Worm (Caenorhabditis elegans) whole organism, midembryonic: ENCODE data around the gene best-22.
"Not testable (repeated sequence)": the region's sequence is repeated elsewhere in the genome, so short reads cannot be mapped to it uniquely, and the experiment has no call there.

Experiments used
- T22C8.4 ChIP-seq: fragments of 200-800 bp; sonication (Bioruptor generic); IDR thresholded peaks from 2 replicates; pipeline ENCODE4 v1.3.6; 2022; ENCODE audit warnings: missing genetic modification characterization, missing compliant biosample characterization
- cog-1 ChIP-seq: sonication (generic microtip); optimal IDR thresholded peaks from 2 replicates; lab custom pipeline; 2016; ENCODE audit warnings: missing genetic modification characterization, missing compliant biosample characterization
- flt-1 ChIP-seq: fragments of 200-800 bp; sonication (Bioruptor generic); IDR thresholded peaks from 2 replicates; pipeline ENCODE4 v1.3.6; 2022; ENCODE audit warnings: missing genetic modification characterization, missing compliant biosample characterization
- klf-2 ChIP-seq: fragments of 200-800 bp; sonication (Bioruptor generic); conservative IDR thresholded peaks from 2 replicates; pipeline ENCODE4 v1.3.6; 2022; ENCODE audit warnings: missing genetic modification reagents, missing genetic modification characterization, missing compliant biosample characterization
- med-1 ChIP-seq: sonication (generic microtip); optimal IDR thresholded peaks from 2 replicates; lab custom pipeline; 2017; ENCODE audit warnings: missing genetic modification characterization, mild to moderate bottlenecking, missing compliant biosample characterization, antibody characterized with exemption, missing genetic modification reagents; ENCODE audit not compliant: insufficient read depth
- ref-1 ChIP-seq: fragments of 200-800 bp; sonication (Bioruptor generic); conservative IDR thresholded peaks from 2 replicates; pipeline ENCODE4 v1.3.6; 2022; ENCODE audit warnings: missing genetic modification reagents, missing genetic modification characterization, missing compliant biosample characterization
- tab-1 ChIP-seq: fragments of 200-800 bp; sonication (Bioruptor generic); IDR thresholded peaks from 2 replicates; pipeline ENCODE4 v1.3.6; 2022; ENCODE audit warnings: missing genetic modification characterization, missing compliant biosample characterization
- ztf-23 ChIP-seq: fragments of 200-800 bp; sonication (Bioruptor generic); IDR thresholded peaks from 2 replicates; pipeline ENCODE4 v1.3.6; 2022; ENCODE audit warnings: missing genetic modification reagents, missing genetic modification characterization, missing compliant biosample characterization
- ztf-29 ChIP-seq: fragments of 200-800 bp; sonication (Bioruptor generic); IDR thresholded peaks from 2 replicates; pipeline ENCODE4 v1.3.6; 2022; ENCODE audit warnings: missing genetic modification reagents, missing genetic modification characterization, missing compliant biosample characterization

The best-22 gene

ce11 chrIV:12349639-12350038 lies at the start of gene best-22:
Gene best-22, plus strand, starts transcription at chrIV:12349939.
- TF ChIP-seq T22C8.4 (GFP tag; lab: Robert Waterston, UW) (no peak), cog-1 (tag; lab: Kevin White, UChicago) (no peak), flt-1 (GFP tag; lab: Robert Waterston, UW) (no peak), klf-2 (GFP tag; lab: Robert Waterston, UW) (no peak), ref-1 (no peak), med-1 (no peak)

ce11 chrIV:12301161-12301560 lies 48.6 kb upstream of the best-22 start, which contains the start of gene oac-59:
Gene oac-59, minus strand, starts transcription at chrIV:12301261.
- TF ChIP-seq T22C8.4 (GFP tag; lab: Robert Waterston, UW) (no peak), ref-1 (no peak), klf-2 (GFP tag; lab: Robert Waterston, UW) (no peak), ztf-23 (no peak), med-1 (no peak), cog-1 (tag; lab: Kevin White, UChicago) (no peak), ztf-29 (no peak), flt-1 (GFP tag; lab: Robert Waterston, UW) (no peak), tab-1 (no peak)

DNA sequence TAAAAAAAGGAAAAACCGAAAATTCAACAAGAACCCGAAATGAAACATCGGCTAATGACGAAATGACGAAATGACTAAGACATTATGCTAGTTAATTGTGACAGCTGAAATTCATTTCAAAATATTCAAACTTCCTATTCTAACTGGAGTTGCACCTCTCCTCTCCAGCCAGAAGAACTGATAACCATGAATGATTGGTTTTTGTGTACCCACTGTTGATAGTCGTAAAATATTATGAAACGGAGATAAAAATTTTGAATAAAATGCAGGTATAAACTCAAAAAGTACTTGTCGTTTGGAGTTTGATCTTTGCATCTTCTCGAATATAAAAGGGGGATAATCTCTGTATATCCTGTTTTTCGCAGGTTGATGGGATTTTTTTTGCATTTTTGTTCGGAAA lies 46.9 kb upstream of the best-22 start:
- no peak for TF ChIP-seq ztf-29
- no peak for TF ChIP-seq ztf-23
- no peak for TF ChIP-seq med-1
- no peak for TF ChIP-seq tab-1
- TF ChIP-seq cog-1 (tag; lab: Kevin White, UChicago), result no peak
- no peak for TF ChIP-seq ref-1
- TF ChIP-seq flt-1 (GFP tag; lab: Robert Waterston, UW), result no peak

ce11 chrIV:12304750-12305149 lies 45.0 kb upstream of the best-22 start:
- TF ChIP-seq med-1 (no peak), ztf-29 (no peak), tab-1 (no peak), klf-2 (GFP tag; lab: Robert Waterston, UW) (no peak), ztf-23 (no peak), T22C8.4 (GFP tag; lab: Robert Waterston, UW) (no peak), cog-1 (tag; lab: Kevin White, UChicago) (no peak), ref-1 (no peak), flt-1 (GFP tag; lab: Robert Waterston, UW) (no peak)

DNA sequence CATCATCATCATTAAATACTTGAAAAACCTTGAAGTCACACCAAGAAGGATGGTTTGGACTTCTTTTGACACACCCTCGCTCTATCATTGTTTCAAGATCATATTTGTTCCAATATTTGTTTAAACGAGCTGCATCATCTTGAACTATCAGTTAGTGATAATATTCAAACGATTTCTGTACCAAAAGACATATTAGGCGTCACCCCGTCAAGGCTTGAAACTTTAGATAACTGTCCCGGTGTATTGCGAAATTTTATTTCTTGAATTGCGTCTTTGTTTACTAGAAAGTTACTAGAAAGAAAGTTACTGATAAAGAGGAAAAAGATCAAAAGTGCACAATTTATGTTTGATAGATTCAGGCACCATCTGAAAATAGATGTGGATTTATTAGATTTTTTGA lies 43.8 kb upstream of the best-22 start:
- TF ChIP-seq med-1, result no peak
- no peak for TF ChIP-seq cog-1 (tag; lab: Kevin White, UChicago)
- TF ChIP-seq ztf-23, result no peak
- no peak for TF ChIP-seq klf-2 (GFP tag; lab: Robert Waterston, UW)
- no peak for TF ChIP-seq ztf-29
- no peak for TF ChIP-seq tab-1
- no peak for TF ChIP-seq ref-1
- TF ChIP-seq T22C8.4 (GFP tag; lab: Robert Waterston, UW), result no peak
- no peak for TF ChIP-seq flt-1 (GFP tag; lab: Robert Waterston, UW)

DNA sequence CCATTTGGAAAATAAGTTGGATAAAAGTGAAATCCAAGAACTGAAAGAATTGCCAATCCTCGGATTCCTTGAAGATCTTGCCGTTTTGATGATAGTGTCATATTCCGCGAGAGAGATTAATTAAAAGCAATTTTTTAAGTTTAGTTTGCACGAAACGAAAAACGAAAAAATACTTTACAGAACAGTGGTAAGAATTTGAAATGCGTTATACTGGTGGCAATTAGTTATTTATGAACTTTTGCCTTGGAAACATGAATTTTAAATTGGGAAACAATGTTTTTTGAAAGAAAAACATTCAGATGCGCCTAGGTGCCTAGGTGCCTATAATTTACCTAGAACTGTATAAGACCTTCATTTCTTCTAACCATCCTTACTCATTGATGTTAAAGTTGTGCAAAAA lies 42.0 kb upstream of the best-22 start, which contains the start of gene oac-57:
TSS of gene oac-57 (minus strand) at position 101 of the 400 bp plus-strand sequence.
- TF ChIP-seq T22C8.4 (GFP tag; lab: Robert Waterston, UW) (no peak), klf-2 (GFP tag; lab: Robert Waterston, UW) (no peak), flt-1 (GFP tag; lab: Robert Waterston, UW) (no peak), tab-1 (no peak), med-1 (no peak), ref-1 (no peak), ztf-29 (no peak), ztf-23 (no peak), cog-1 (tag; lab: Kevin White, UChicago) (no peak)

- TF ChIP-seq ref-1 (no peak), flt-1 (GFP tag; lab: Robert Waterston, UW) (no peak), cog-1 (tag; lab: Kevin White, UChicago) (no peak), tab-1 (no peak), T22C8.4 (GFP tag; lab: Robert Waterston, UW) (no peak), med-1 (no peak), ztf-29 (no peak), ztf-23 (no peak), klf-2 (GFP tag; lab: Robert Waterston, UW) (no peak)
Observed at ce11 chrIV:12311597-12311996, 38.1 kb upstream of the best-22 start, which contains the start of gene oac-58. Gene oac-58, minus strand, starts transcription at chrIV:12311697.

ce11 chrIV:12326932-12327331 lies 22.8 kb upstream of the best-22 start, which contains the start of gene F19B6.3:
Gene F19B6.3, plus strand, starts transcription at chrIV:12327232.
- not testable (repeated sequence) for TF ChIP-seq med-1; tab-1; flt-1 (GFP tag; lab: Robert Waterston, UW)

DNA sequence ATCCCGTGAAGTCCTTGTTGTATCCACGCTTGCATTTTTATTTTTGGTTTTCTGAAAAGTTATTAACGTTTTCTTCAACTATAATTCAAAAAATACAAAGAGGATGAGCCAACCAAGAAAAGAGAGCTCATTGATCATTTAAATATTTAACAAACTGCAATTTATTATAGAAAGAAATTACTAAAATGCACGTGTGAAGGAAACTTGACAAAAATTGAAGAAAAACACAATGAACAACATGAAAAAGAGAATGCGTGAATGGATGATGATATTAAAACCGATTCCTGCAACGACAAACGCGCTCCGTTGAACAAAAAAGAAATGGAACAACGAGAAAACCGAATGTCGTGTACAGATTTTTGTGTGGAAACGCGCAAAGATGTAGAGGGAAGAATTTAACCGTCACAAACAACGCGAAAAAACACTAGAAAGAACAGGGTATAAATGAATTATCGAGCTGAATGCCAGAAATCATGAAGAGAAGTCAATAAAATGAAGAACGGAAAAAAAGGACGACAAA lies 18.8 kb upstream of the best-22 start, which contains the start of gene ufd-1:
TSS of gene ufd-1 (minus strand) at position 51 of the 520 bp plus-strand sequence.
- TF ChIP-seq med-1 (no peak), klf-2 (GFP tag; lab: Robert Waterston, UW) (no peak), cog-1 (tag; lab: Kevin White, UChicago) (no peak), ref-1 (no peak), ztf-23 (no peak), flt-1 (GFP tag; lab: Robert Waterston, UW) (no peak), ztf-29 (no peak), T22C8.4 (GFP tag; lab: Robert Waterston, UW) (no peak)

DNA sequence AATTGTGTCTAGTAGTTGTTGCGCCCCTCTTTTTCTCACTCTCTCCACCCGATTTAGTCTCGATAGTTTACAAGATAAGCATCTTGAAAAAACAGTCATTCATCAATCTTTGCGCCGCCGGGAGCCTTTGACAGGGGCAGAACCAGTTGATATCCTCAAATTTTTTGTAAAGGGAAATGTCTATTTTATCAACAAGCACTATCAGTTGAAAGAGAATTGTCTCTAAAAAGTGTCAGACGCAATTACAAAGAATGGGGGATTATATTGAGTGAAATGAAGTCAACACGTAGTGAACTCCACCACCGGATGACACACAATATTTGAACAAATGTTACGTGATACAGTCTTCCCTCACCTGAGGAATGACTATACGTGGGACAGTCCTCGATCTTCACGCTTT lies 15.6 kb upstream of the best-22 start:
- no peak for TF ChIP-seq cog-1 (tag; lab: Kevin White, UChicago)
- TF ChIP-seq klf-2 (GFP tag; lab: Robert Waterston, UW), result no peak
- TF ChIP-seq ztf-29, result no peak
- TF ChIP-seq ztf-23, result no peak
- no peak for TF ChIP-seq tab-1

DNA sequence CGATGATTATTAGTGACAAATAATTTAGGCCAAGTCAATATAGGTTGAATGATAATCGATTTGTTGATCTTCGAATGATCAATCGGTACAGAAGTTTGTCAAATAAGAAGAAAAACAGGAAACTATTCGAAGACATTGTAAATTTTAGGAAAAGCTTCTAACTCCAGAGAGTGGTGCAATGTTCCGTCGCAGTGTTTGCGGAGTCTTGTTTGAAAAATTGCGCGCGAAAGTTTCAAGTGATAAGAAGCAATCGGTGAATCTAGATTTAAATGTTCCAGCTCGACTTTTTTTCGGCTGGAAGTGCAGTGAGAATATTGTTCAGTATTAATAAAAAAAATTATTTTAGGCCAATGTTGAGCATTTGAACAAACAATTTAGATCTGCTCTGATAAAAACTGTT lies 15.0 kb upstream of the best-22 start:
- no peak for TF ChIP-seq klf-2 (GFP tag; lab: Robert Waterston, UW)
- no peak for TF ChIP-seq ztf-23
- TF ChIP-seq cog-1 (tag; lab: Kevin White, UChicago), result no peak
- TF ChIP-seq ztf-29, result no peak
- TF ChIP-seq med-1, result no peak
- TF ChIP-seq ref-1, result no peak
- TF ChIP-seq T22C8.4 (GFP tag; lab: Robert Waterston, UW), result no peak
- TF ChIP-seq tab-1, result no peak
